Worm (Caenorhabditis elegans): Measurements from ENCODE around the gene T21C9.11.

DNA sequence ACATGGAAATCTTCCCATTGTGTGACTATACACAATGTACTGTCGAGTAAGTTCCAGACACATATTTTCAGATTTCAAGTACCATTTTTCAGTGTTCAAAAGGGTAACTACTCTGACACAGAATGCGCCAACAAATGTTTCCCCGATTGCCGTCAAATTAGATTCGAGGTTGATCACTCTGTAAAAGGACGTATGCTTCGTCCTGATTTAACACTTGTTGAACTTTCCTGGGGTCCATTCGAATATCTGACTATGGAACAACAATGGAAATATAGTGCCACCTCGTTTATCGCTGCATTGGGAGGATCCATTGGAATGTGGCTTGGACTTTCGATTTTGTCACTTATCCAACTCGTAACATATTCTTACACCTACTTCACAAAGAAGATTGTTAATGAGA lies 20.5 kb downstream of the T21C9.11 start:
- TF ChIP-seq ama-1 (optimal IDR thresholded peaks at IDR 0.05) (no peak), tbx-11 (GFP tag; IDR thresholded peaks at IDR 0.05) (no peak), tbx-37 (GFP tag; conservative IDR thresholded peaks at IDR 0.05) (no peak)

All from whole organism, early embryonic.